Worm (Caenorhabditis elegans): ENCODE measurements around the gene F55F10.1.

Gene F55F10.1

ce11 chrIV:4400350-4401326 lies 40.0 kb downstream of the F55F10.1 start, which contains the start of gene Y24D9A.6:
Gene Y24D9A.6 (minus strand): TSS chrIV:4400400.
- TF ChIP-seq C08G9.2 (tag; optimal IDR thresholded peaks at IDR 0.05) (no peak), ahr-1 (tag; optimal IDR thresholded peaks at IDR 0.05) (no peak), dve-1 (tag; optimal IDR thresholded peaks at IDR 0.05) (peak; percentile 46), fkh-6 (tag; optimal IDR thresholded peaks at IDR 0.05) (no peak)

ce11 chrIV:4402413-4402812 lies 41.8 kb downstream of the F55F10.1 start:
- TF ChIP-seq pag-3 (tag; optimal IDR thresholded peaks at IDR 0.05; ENCODE audit: borderline replicate concordance) (no peak), sox-4 (tag; optimal IDR thresholded peaks at IDR 0.05) (no peak), ama-1 (optimal IDR thresholded peaks at IDR 0.05) (no peak), K02D7.2 (tag; optimal IDR thresholded peaks at IDR 0.05) (no peak), hlh-30 (tag; optimal IDR thresholded peaks at IDR 0.05; ENCODE audit: insufficient read depth) (peak; percentile 56), tbx-2 (tag; optimal IDR thresholded peaks at IDR 0.05) (no peak), rnt-1 (tag; optimal IDR thresholded peaks at IDR 0.05) (no peak)

ce11 chrIV:4403870-4404269 lies 43.2 kb downstream of the F55F10.1 start:
- no peak for TF ChIP-seq odd-2 (tag; optimal IDR thresholded peaks at IDR 0.05)
- TF ChIP-seq gmeb-2 (tag; optimal IDR thresholded peaks at IDR 0.05), result no peak
- TF ChIP-seq syd-9 (tag; optimal IDR thresholded peaks at IDR 0.05), result no peak
- TF ChIP-seq che-1 (tag; optimal IDR thresholded peaks at IDR 0.05), result no peak
- no peak for TF ChIP-seq hlh-30 (tag; optimal IDR thresholded peaks at IDR 0.05; ENCODE audit: insufficient read depth)
- no peak for TF ChIP-seq ztf-16 (tag; optimal IDR thresholded peaks at IDR 0.05)
- no peak for TF ChIP-seq ceh-2 (tag; optimal IDR thresholded peaks at IDR 0.05)
- TF ChIP-seq ama-1 (optimal IDR thresholded peaks at IDR 0.05), result no peak
- TF ChIP-seq elt-4 (tag; optimal IDR thresholded peaks at IDR 0.05), result no peak
- TF ChIP-seq tbx-2 (tag; optimal IDR thresholded peaks at IDR 0.05), result no peak
- TF ChIP-seq pqm-1 (tag; optimal IDR thresholded peaks at IDR 0.05), result no peak
- TF ChIP-seq nfya-1 (tag; optimal IDR thresholded peaks at IDR 0.05), result no peak
- TF ChIP-seq hlh-6 (tag; optimal IDR thresholded peaks at IDR 0.05), result peak; percentile 48
- TF ChIP-seq ceh-14 (tag; optimal IDR thresholded peaks at IDR 0.05), result peak; percentile 19
- TF ChIP-seq unc-42 (tag; optimal IDR thresholded peaks at IDR 0.05), result peak; percentile 98
- no peak for TF ChIP-seq pag-3 (tag; optimal IDR thresholded peaks at IDR 0.05; ENCODE audit: borderline replicate concordance)
- TF ChIP-seq ceh-19 (GFP tag; optimal IDR thresholded peaks at IDR 0.05), result no peak
- TF ChIP-seq T23F11.4 (GFP tag; optimal IDR thresholded peaks at IDR 0.05), result no peak
- TF ChIP-seq unc-3 (GFP tag; conservative IDR thresholded peaks at IDR 0.05), result no peak
- no peak for TF ChIP-seq unc-3 (tag; optimal IDR thresholded peaks at IDR 0.05)
- no peak for TF ChIP-seq sox-4 (tag; optimal IDR thresholded peaks at IDR 0.05)
- no peak for TF ChIP-seq pax-1 (tag; optimal IDR thresholded peaks at IDR 0.05)
- no peak for TF ChIP-seq pat-9 (tag; optimal IDR thresholded peaks at IDR 0.05)
- TF ChIP-seq ceh-24 (tag; optimal IDR thresholded peaks at IDR 0.05), result no peak
- TF ChIP-seq ceh-6 (GFP tag; optimal IDR thresholded peaks at IDR 0.05), result no peak
- no peak for TF ChIP-seq hlh-8 (tag; optimal IDR thresholded peaks at IDR 0.05)
- no peak for TF ChIP-seq unc-86 (tag; optimal IDR thresholded peaks at IDR 0.05)
- TF ChIP-seq ceh-18 (tag; optimal IDR thresholded peaks at IDR 0.05), result no peak
- TF ChIP-seq ceh-31 (tag; optimal IDR thresholded peaks at IDR 0.05), result peak; percentile 62

ce11 chrIV:4405126-4405525 lies 44.5 kb downstream of the F55F10.1 start, which contains the start of gene Y24D9A.7:
Gene Y24D9A.7 (minus strand): TSS chrIV:4405171.
- TF ChIP-seq ceh-14 (tag; optimal IDR thresholded peaks at IDR 0.05) (no peak), ref-2 (tag; optimal IDR thresholded peaks at IDR 0.05) (peak; percentile 1), sox-4 (tag; optimal IDR thresholded peaks at IDR 0.05) (no peak), tbx-2 (tag; optimal IDR thresholded peaks at IDR 0.05) (no peak), nfya-1 (tag; optimal IDR thresholded peaks at IDR 0.05) (no peak)

All from whole organism, late embryonic.